Worm (Caenorhabditis elegans) whole organism, L4/young adult: ENCODE results near the gene sqst-5.

Source experiments
- W03F9.2 ChIP-seq: fragments of 150-350 bp; optimal IDR thresholded peaks from 2 replicates; lab custom pipeline; 2014; ENCODE audit warnings: missing biosample characterization, missing genetic modification characterization
- dao-5 ChIP-seq: sonication (generic microtip); optimal IDR thresholded peaks from 2 replicates; lab custom pipeline; 2016; ENCODE audit warnings: missing genotype, missing genetic modification characterization, moderate library complexity, missing compliant biosample characterization
- him-1 ChIP-seq: sonication (generic microtip); optimal IDR thresholded peaks from 2 replicates; lab custom pipeline; 2016; ENCODE audit warnings: missing genotype, missing genetic modification reagents, missing genetic modification characterization, missing compliant biosample characterization

- no peak for TF ChIP-seq him-1 (tag; lab: Kevin White, UChicago)
- no peak for TF ChIP-seq dao-5 (tag; lab: Kevin White, UChicago)
- TF ChIP-seq W03F9.2 (tag; lab: Kevin White, UChicago): no peak
These were observed 12.2 kb upstream of the sqst-5 start for ce11 chrIII:159665-160064.
